Worm (Caenorhabditis elegans): ENCODE measurements around the gene C50D2.6.
A peak's percentile ranks its signal among the peaks of the same experiment; 100 is the strongest.
"Not testable (repeated sequence)": the region's sequence is repeated elsewhere in the genome, so short reads cannot be mapped to it uniquely, and the experiment has no call there.

The C50D2.6 gene

DNA sequence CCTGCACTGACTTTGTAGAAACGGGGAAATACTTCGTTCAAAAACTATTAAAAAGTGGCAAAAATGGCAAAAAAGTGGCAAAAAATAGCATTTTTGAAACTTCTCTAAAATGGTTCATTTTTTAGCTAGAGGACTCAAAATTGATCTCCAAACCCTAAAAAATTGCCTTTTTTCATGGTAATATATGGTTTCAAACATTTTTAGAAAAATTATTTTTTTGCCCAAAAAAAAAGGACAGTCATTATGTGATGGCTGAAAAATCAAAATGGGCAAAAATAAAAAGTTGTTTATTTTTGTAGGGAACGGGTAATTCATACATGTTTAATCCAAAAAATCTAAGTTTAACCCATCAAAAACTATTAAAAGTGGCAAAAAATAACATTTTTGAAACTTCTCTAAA lies 3.7 kb downstream of the C50D2.6 start:
- TF ChIP-seq K09A11.1 (tag; optimal IDR thresholded peaks at IDR 0.05; ENCODE audit: insufficient read depth), result no peak
- no peak for TF ChIP-seq odd-2 (tag; optimal IDR thresholded peaks at IDR 0.05)
- TF ChIP-seq fax-1 (tag; optimal IDR thresholded peaks at IDR 0.05), result no peak

DNA sequence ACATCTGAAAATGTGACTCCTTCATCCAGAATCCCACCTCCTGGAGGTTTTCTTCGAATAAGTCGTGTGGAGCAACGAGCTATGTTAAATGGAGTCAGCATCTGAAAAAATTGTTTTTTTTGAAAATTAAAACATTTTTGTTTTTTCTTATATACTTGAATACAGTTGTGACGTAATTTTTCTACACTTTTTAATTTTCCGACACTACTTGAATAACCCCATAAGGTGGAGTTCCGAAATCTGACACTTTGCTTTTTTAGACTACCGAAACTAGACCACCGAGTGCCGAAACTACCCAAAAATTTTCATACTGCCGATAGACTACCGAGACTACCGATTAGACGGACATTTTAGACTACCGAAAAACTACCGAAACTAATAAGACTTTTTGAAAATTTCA lies 7.2 kb downstream of the C50D2.6 start, which contains the start of gene mcat-1:
Gene mcat-1 (minus strand): TSS at position 101 of the 400 bp plus-strand sequence.
- TF ChIP-seq fax-1 (tag; optimal IDR thresholded peaks at IDR 0.05) (no peak), pha-2 (tag; optimal IDR thresholded peaks at IDR 0.05) (no peak), ceh-9 (tag; optimal IDR thresholded peaks at IDR 0.05) (no peak), ceh-24 (tag; optimal IDR thresholded peaks at IDR 0.05) (no peak), C08G9.2 (tag; optimal IDR thresholded peaks at IDR 0.05) (no peak), npax-4 (tag; optimal IDR thresholded peaks at IDR 0.05) (no peak), ceh-45 (GFP tag; IDR thresholded peaks at IDR 0.05) (no peak), hlh-13 (GFP tag; optimal IDR thresholded peaks at IDR 0.05) (no peak)

- no peak for TF ChIP-seq unc-86 (tag; optimal IDR thresholded peaks at IDR 0.05)
- TF ChIP-seq odd-2 (tag; optimal IDR thresholded peaks at IDR 0.05), result no peak
- TF ChIP-seq pax-1 (tag; optimal IDR thresholded peaks at IDR 0.05), result no peak
- TF ChIP-seq hlh-13 (GFP tag; optimal IDR thresholded peaks at IDR 0.05), result no peak
- no peak for TF ChIP-seq sdc-2 (tag; optimal IDR thresholded peaks at IDR 0.05)
- no peak for TF ChIP-seq unc-3 (GFP tag; conservative IDR thresholded peaks at IDR 0.05)
- no peak for TF ChIP-seq unc-3 (tag; optimal IDR thresholded peaks at IDR 0.05)
- TF ChIP-seq lin-11 (tag; optimal IDR thresholded peaks at IDR 0.05), result no peak
- no peak for TF ChIP-seq ceh-6 (GFP tag; optimal IDR thresholded peaks at IDR 0.05)
- no peak for TF ChIP-seq pha-4 (tag; optimal IDR thresholded peaks at IDR 0.05)
These were observed 10.9 kb downstream of the C50D2.6 start, which contains the start of gene C50D2.7 for ce11 chrII:95177-95576. Gene C50D2.7, minus strand, starts transcription at chrII:95277.

DNA sequence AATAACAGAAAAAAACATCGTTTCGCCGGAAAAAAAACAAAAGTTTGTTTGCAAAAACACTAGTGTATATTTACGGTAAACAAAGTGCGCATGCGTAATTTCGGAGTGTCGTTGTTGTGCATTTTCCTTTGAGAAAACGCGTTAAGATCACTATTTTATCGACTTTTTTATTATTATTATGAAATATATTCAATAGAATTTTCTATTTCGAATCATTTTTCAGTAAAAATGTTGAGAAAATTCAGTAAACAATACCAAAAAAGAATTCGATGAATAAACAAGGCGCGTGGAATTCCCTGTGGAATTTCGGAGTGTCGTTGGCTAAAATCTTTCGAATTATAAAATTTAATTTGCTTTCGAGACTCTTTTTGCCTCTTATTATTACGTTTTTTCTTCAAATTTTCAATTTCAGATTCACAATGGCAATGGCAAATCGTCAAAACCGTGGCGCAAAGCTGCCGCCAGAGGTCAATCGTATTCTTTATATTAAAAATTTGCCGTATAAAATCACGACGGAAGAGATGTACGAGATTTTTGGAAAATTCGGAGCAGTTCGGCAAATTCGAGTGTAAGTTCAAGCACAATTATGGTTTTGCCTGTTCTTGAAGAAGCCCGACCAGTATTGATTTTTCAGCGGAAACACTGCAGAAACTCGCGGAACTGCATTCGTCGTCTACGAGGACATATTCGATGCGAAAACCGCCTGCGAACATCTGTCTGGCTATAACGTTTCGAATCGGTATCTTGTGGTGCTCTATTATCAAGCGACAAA lies 13.9 kb downstream of the C50D2.6 start, which contains the start of the genes luc-7L3 and sftb-6:
Gene luc-7L3 (minus strand): TSS at position 36 of the 772 bp plus-strand sequence.
Gene sftb-6 (plus strand): TSS at position 413 of the 772 bp plus-strand sequence.
- TF ChIP-seq ceh-24 (tag; optimal IDR thresholded peaks at IDR 0.05), result no peak
- TF ChIP-seq pax-1 (tag; optimal IDR thresholded peaks at IDR 0.05), result peak; percentile 14
- peak; percentile 43 for TF ChIP-seq elt-2 (tag; optimal IDR thresholded peaks at IDR 0.05)
- TF ChIP-seq unc-42 (tag; optimal IDR thresholded peaks at IDR 0.05), result peak; percentile 30
- no peak for TF ChIP-seq odd-2 (tag; optimal IDR thresholded peaks at IDR 0.05)
- TF ChIP-seq pha-4 (tag; optimal IDR thresholded peaks at IDR 0.05), result no peak
- TF ChIP-seq unc-3 (GFP tag; conservative IDR thresholded peaks at IDR 0.05), result no peak
- peak; percentile 76 for TF ChIP-seq unc-3 (tag; optimal IDR thresholded peaks at IDR 0.05)
- peak; percentile 12 for TF ChIP-seq unc-55 (GFP tag; optimal IDR thresholded peaks at IDR 0.05)

ce11 chrII:98894-99293 lies 14.7 kb downstream of the C50D2.6 start, which contains the start of gene C50D2.10:
Gene C50D2.10, plus strand, starts transcription at chrII:99138.
- TF ChIP-seq ahr-1, sdc-2, ceh-24 (tag; optimal IDR thresholded peaks at IDR 0.05): not testable (repeated sequence)

DNA sequence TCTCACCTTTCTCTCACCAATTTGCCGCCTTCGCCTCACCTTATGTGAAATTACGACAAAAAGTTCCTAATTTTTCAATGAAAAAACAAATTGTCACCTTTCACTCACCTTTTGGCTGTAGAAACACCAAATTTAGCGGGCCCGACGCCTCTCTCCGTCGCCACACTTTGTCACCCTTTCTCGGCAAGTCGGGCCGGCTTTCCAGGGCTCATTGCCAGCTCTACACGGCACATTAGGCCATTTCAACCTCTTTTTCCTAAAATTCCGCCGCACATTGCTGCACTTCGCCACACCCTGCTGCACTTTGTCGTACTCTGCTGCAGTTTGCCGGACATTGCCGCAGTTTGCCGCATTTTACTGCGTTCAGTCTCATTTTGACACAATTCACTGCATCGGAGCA lies 16.9 kb downstream of the C50D2.6 start:
- TF ChIP-seq sox-4 (tag; optimal IDR thresholded peaks at IDR 0.05), result no peak
- no peak for TF ChIP-seq eyg-1 (tag; optimal IDR thresholded peaks at IDR 0.05)
- TF ChIP-seq pax-1 (tag; optimal IDR thresholded peaks at IDR 0.05), result no peak
- no peak for TF ChIP-seq ama-1 (optimal IDR thresholded peaks at IDR 0.05)
- no peak for TF ChIP-seq ceh-48 (tag; optimal IDR thresholded peaks at IDR 0.05)
- TF ChIP-seq hlh-30 (tag; optimal IDR thresholded peaks at IDR 0.05; ENCODE audit: insufficient read depth), result no peak
- no peak for TF ChIP-seq hlh-13 (GFP tag; optimal IDR thresholded peaks at IDR 0.05)
- no peak for TF ChIP-seq ets-4 (tag; optimal IDR thresholded peaks at IDR 0.05)
- TF ChIP-seq T23F11.4 (GFP tag; optimal IDR thresholded peaks at IDR 0.05), result no peak
- no peak for TF ChIP-seq ref-2 (tag; optimal IDR thresholded peaks at IDR 0.05)
- no peak for TF ChIP-seq nfya-1 (tag; optimal IDR thresholded peaks at IDR 0.05)
- TF ChIP-seq sdc-2 (tag; optimal IDR thresholded peaks at IDR 0.05), result no peak
- TF ChIP-seq ceh-9 (tag; optimal IDR thresholded peaks at IDR 0.05), result no peak
- no peak for TF ChIP-seq ceh-24 (tag; optimal IDR thresholded peaks at IDR 0.05)
- no peak for TF ChIP-seq ttx-3 (tag; optimal IDR thresholded peaks at IDR 0.05)
- no peak for TF ChIP-seq elt-4 (tag; optimal IDR thresholded peaks at IDR 0.05)
- TF ChIP-seq unc-3 (GFP tag; conservative IDR thresholded peaks at IDR 0.05), result no peak
- no peak for TF ChIP-seq unc-3 (tag; optimal IDR thresholded peaks at IDR 0.05)
- TF ChIP-seq zip-5 (tag; optimal IDR thresholded peaks at IDR 0.05), result no peak

All from whole organism, late embryonic.